Fruit fly (Drosophila melanogaster) whole organism, adult: ENCODE measurements around the gene CG17637.

Experiments used
- CG11617 ChIP-seq: fragments of 200-800 bp; sonication (Bioruptor generic); optimal IDR thresholded peaks from 2 replicates; lab custom pipeline; 2017; ENCODE audit warnings: mild to moderate bottlenecking, missing biosample characterization, missing genetic modification reagents, missing genetic modification characterization
- CG12768 ChIP-seq: fragments of 200-800 bp; sonication (Bioruptor generic); optimal IDR thresholded peaks from 2 replicates; lab custom pipeline; 2017; ENCODE audit warnings: missing biosample characterization, missing genetic modification characterization, mild to moderate bottlenecking, moderate library complexity, missing genetic modification reagents
- CG14711 ChIP-seq: fragments of 200-800 bp; sonication (Bioruptor generic); optimal IDR thresholded peaks from 2 replicates; lab custom pipeline; 2018; ENCODE audit warnings: missing biosample characterization, mild to moderate bottlenecking, missing genetic modification characterization, moderate library complexity
- CG1620 ChIP-seq: fragments of 200-800 bp; sonication (Bioruptor generic); optimal IDR thresholded peaks from 2 replicates; lab custom pipeline; 2016; ENCODE audit warnings: missing biosample characterization, missing genetic modification characterization
- CG33017 ChIP-seq: fragments of 200-800 bp; sonication (Bioruptor generic); optimal IDR thresholded peaks from 2 replicates; lab custom pipeline; 2018; ENCODE audit warnings: missing biosample characterization, mild to moderate bottlenecking, missing genetic modification characterization, moderate library complexity
- CG5204 ChIP-seq: fragments of 200-800 bp; sonication (Bioruptor generic); optimal IDR thresholded peaks from 2 replicates; lab custom pipeline; 2016; ENCODE audit warnings: missing biosample characterization, missing genetic modification characterization
- CG7045 ChIP-seq: fragments of 200-800 bp; sonication (Bioruptor generic); optimal IDR thresholded peaks from 2 replicates; lab custom pipeline; 2017; ENCODE audit warnings: missing biosample characterization, mild to moderate bottlenecking, missing genetic modification characterization
- CG7101 ChIP-seq: fragments of 200-800 bp; sonication (Bioruptor generic); optimal IDR thresholded peaks from 2 replicates; lab custom pipeline; 2018; ENCODE audit warnings: missing biosample characterization, mild to moderate bottlenecking, missing genetic modification characterization, moderate library complexity
- Clk ChIP-seq: fragments of 200-800 bp; sonication (Bioruptor generic); optimal IDR thresholded peaks from 2 replicates; lab custom pipeline; 2017; ENCODE audit warnings: missing biosample characterization, missing genetic modification characterization
- Crg-1 ChIP-seq: fragments of 200-800 bp; sonication (Bioruptor generic); optimal IDR thresholded peaks from 2 replicates; lab custom pipeline; 2016; ENCODE audit warnings: missing biosample characterization, missing genetic modification characterization
- Hr96 ChIP-seq: fragments of 200-800 bp; sonication (Bioruptor generic); optimal IDR thresholded peaks from 2 replicates; lab custom pipeline; 2016; ENCODE audit warnings: missing biosample characterization, missing genetic modification characterization
- Mnt ChIP-seq: fragments of 200-800 bp; sonication (Bioruptor generic); optimal IDR thresholded peaks from 2 replicates; lab custom pipeline; 2016; ENCODE audit warnings: missing biosample characterization, mild to moderate bottlenecking, missing genetic modification characterization
- bab1 ChIP-seq: fragments of 200-800 bp; sonication (Bioruptor generic); optimal IDR thresholded peaks from 3 replicates; lab custom pipeline; 2019; ENCODE audit warnings: missing biosample characterization, mild to moderate bottlenecking, missing genetic modification characterization, moderate library complexity
- cic ChIP-seq: fragments of 200-800 bp; sonication (Bioruptor generic); optimal IDR thresholded peaks from 2 replicates; lab custom pipeline; 2017; ENCODE audit warnings: missing biosample characterization, mild to moderate bottlenecking, missing genetic modification characterization, moderate library complexity
- cnc ChIP-seq, 2 experiments: fragments of >200 bp; optimal IDR thresholded peaks; 2 replicates each; lab custom pipeline; 2017
- kay ChIP-seq: fragments of 200-800 bp; sonication (Bioruptor generic); peaks from one replicate; lab custom pipeline; 2016; ENCODE audit warnings: missing biosample characterization, missing genetic modification characterization, borderline replicate concordance
- ovo ChIP-seq: fragments of 200-800 bp; sonication (Bioruptor generic); optimal IDR thresholded peaks from 2 replicates; lab custom pipeline; 2016; ENCODE audit warnings: missing biosample characterization, missing genetic modification characterization
- pad ChIP-seq: fragments of 200-800 bp; sonication (Bioruptor generic); optimal IDR thresholded peaks from 3 replicates; lab custom pipeline; 2017; ENCODE audit warnings: missing biosample characterization, missing genetic modification characterization, mild to moderate bottlenecking, moderate library complexity, missing genetic modification reagents
- tj ChIP-seq: fragments of 200-800 bp; sonication (Bioruptor generic); optimal IDR thresholded peaks from 3 replicates; lab custom pipeline; 2017; ENCODE audit warnings: missing biosample characterization, mild to moderate bottlenecking, missing genetic modification characterization, moderate library complexity
- toe ChIP-seq: fragments of 200-800 bp; sonication (Bioruptor generic); optimal IDR thresholded peaks from 2 replicates; lab custom pipeline; 2016; ENCODE audit warnings: missing biosample characterization, missing genetic modification characterization

The CG17637 gene

dm6 chr3L:20539116-20539990 is 35.4 kb downstream of the CG17637 start:
- TF ChIP-seq CG5204 (GFP tag; lab: Kevin White, UChicago) (no peak), CG7101 (tag; lab: Kevin White, UChicago) (no peak), CG14711 (tag; lab: Kevin White, UChicago) (no peak), cnc (optimal IDR thresholded peaks at IDR 0.05; lab: Kevin White, UChicago) (no peak), kay (GFP tag; lab: Kevin White, UChicago) (peak; percentile 72), CG33017 (tag; lab: Kevin White, UChicago) (no peak), Crg-1 (GFP tag; lab: Kevin White, UChicago) (no peak), bab1 (GFP tag; lab: Kevin White, UChicago) (no peak), toe (no peak), CG12768 (GFP tag; lab: Kevin White, UChicago) (no peak), ovo (GFP tag; lab: Kevin White, UChicago) (no peak), Clk (GFP tag; lab: Kevin White, UChicago) (no peak), tj (GFP tag; lab: Kevin White, UChicago) (peak; percentile 98), CG7045 (GFP tag; lab: Kevin White, UChicago) (no peak), Hr96 (no peak), CG11617 (GFP tag; lab: Kevin White, UChicago) (no peak), Mnt (peak; percentile 4), CG1620 (no peak), cic (GFP tag; lab: Kevin White, UChicago) (peak; percentile 28), pad (no peak)

DNA sequence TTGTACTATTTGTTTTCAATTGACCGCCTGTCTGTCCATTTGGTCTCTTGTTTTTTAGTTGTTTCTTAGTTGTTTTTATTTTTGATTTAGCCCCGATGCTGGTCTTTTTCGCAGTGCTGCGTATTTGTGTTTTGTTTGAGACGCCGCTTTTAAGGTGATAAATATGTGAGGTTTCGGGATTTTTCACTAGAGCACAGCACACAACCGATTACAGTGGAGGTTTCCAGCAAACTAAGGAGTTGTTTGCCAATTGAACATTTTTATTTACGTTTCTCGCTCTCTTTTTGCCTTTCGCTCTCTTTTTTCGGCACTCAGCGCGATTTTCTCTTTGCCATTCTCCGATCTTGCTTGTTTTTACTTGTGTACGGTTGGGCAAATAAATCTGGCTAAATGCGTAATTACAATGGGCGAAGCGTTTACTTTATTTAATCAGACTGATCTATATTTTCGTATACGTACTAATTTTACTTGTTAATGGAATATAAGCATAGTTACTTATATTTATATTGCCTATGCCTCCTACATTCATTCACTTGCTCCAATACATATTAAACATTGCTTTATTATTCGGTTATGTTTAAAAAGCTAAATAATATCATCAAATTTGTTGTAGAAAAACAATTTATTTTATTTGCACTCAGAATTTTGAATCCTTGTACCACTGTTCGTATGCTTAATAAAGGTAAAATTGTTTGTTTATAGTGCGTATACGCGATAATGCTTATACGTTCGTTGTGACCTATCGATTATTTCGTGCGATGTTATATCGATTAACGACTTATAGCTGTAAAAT is 36.4 kb downstream of the CG17637 start, which contains the start of gene Rcd2:
Rcd2 (minus strand) TSS at position 236 of the 793 bp plus-strand sequence.
- peak; percentile 85 for TF ChIP-seq cic (GFP tag; lab: Kevin White, UChicago)
- peak; percentile 65 for TF ChIP-seq Hr96
- peak; percentile 91 for TF ChIP-seq CG33017 (tag; lab: Kevin White, UChicago)
- peak; percentile 45 for TF ChIP-seq Mnt
- TF ChIP-seq CG7045 (GFP tag; lab: Kevin White, UChicago): peak; percentile 80
- TF ChIP-seq bab1 (GFP tag; lab: Kevin White, UChicago): peak; percentile 76
- TF ChIP-seq Crg-1 (GFP tag; lab: Kevin White, UChicago): no peak
- peak; percentile 9 for TF ChIP-seq tj (GFP tag; lab: Kevin White, UChicago)
- TF ChIP-seq CG14711 (tag; lab: Kevin White, UChicago): peak; percentile 76
- TF ChIP-seq toe: peak; percentile 66
- TF ChIP-seq kay (GFP tag; lab: Kevin White, UChicago): peak; percentile 84
- peak; percentile 87 for TF ChIP-seq CG11617 (GFP tag; lab: Kevin White, UChicago)
- no peak for TF ChIP-seq ovo (GFP tag; lab: Kevin White, UChicago)
- peak; percentile 87 for TF ChIP-seq CG7101 (tag; lab: Kevin White, UChicago)
- peak; percentile 34 for TF ChIP-seq Clk (GFP tag; lab: Kevin White, UChicago)
- peak; percentile 89 for TF ChIP-seq CG12768 (GFP tag; lab: Kevin White, UChicago)
- no peak for TF ChIP-seq cnc (optimal IDR thresholded peaks at IDR 0.05; lab: Kevin White, UChicago)
- peak; percentile 71 for TF ChIP-seq CG5204 (GFP tag; lab: Kevin White, UChicago)
- TF ChIP-seq CG1620: peak; percentile 19
- peak; percentile 47 for TF ChIP-seq pad

dm6 chr3L:20540975-20541951 is 37.3 kb downstream of the CG17637 start:
- TF ChIP-seq CG1620 (no peak), ovo (GFP tag; lab: Kevin White, UChicago) (no peak), bab1 (GFP tag; lab: Kevin White, UChicago) (peak; percentile 4), Hr96 (no peak)

dm6 chr3L:20548201-20548854 is 44.3 kb downstream of the CG17637 start:
- no peak for TF ChIP-seq cnc (optimal IDR thresholded peaks at IDR 0.05; lab: Kevin White, UChicago)

DNA sequence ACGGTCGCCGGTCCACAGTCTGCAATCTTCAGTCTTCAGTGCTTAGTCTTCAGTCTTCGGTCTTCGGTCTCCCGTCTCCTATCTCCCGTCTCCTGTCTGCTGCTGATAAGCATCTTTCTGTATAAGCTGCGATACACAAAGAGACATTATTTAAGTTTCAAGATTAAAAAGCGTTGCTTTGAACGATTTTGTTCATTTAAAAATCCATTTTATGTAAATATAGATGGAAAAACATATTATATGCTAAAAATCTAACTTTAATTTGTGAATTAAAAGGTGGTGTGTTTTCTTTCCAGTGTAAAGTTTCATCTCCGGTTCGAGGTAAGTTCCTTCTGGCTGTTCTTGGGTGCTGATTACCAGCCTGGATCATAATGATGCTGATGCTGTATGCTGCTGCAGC is 45.4 kb downstream of the CG17637 start:
- TF ChIP-seq tj (GFP tag; lab: Kevin White, UChicago): no peak
- no peak for TF ChIP-seq toe
- no peak for TF ChIP-seq cic (GFP tag; lab: Kevin White, UChicago)
- no peak for TF ChIP-seq CG14711 (tag; lab: Kevin White, UChicago)
- TF ChIP-seq CG7045 (GFP tag; lab: Kevin White, UChicago): no peak
- no peak for TF ChIP-seq CG1620
- no peak for TF ChIP-seq CG11617 (GFP tag; lab: Kevin White, UChicago)
- TF ChIP-seq kay (GFP tag; lab: Kevin White, UChicago): no peak
- no peak for TF ChIP-seq Hr96
- no peak for TF ChIP-seq Crg-1 (GFP tag; lab: Kevin White, UChicago)
- no peak for TF ChIP-seq CG7101 (tag; lab: Kevin White, UChicago)
- no peak for TF ChIP-seq CG33017 (tag; lab: Kevin White, UChicago)
- TF ChIP-seq Clk (GFP tag; lab: Kevin White, UChicago): no peak
- TF ChIP-seq Mnt: no peak
- TF ChIP-seq bab1 (GFP tag; lab: Kevin White, UChicago): no peak
- no peak for TF ChIP-seq pad
- TF ChIP-seq cnc (optimal IDR thresholded peaks at IDR 0.05; lab: Kevin White, UChicago): no peak
